Fruit fly (Drosophila melanogaster): ENCODE measurements around the gene Set8.

DNA sequence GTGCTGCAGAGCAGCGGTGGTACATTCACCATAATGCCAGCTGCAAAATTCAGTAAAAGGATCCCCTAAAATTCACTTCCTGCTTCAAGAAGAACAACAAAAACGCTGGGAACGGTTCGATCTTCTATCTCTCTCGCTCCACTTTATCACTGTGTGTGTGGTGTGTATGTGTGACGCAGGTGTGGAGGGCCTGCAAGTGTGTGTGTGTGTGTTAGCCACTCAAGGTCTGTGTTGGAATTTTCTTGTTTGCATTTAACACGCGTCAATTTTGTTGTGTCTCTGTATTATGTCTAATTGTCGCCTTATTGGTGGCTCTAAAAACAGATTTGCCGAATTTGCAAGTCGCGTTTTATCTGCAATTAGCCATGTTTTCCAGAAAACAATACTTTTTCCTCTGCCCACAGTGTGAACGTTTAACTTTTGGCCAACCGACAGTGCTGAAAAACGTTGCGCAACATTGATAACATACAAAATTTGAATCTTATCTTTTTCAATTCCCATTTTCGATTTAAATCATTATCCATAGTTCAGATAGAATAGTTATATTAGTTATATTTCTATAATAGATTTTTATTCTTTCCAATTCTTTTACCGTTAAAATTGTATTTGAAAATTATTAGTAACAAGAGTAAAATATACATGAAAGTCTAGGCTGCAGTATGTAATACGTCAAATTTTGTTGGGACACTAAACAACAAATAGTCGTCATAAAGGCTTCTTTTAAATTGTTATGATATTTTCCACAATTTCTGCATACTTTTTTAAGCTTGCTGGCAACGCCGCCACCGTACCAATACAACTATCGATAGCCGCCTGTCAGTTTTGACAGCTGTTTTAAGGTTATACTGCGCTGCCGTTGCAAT, 10.6 kb downstream of the Set8 start, which contains the start of the genes Afti and ATPsynE:
- TF ChIP-seq Ssrp (tag; optimal IDR thresholded peaks at IDR 0.05) = peak; percentile 63
- TF ChIP-seq CG8924 (tag; optimal IDR thresholded peaks at IDR 0.05) = peak; percentile 63
- TF ChIP-seq psq (GFP tag; optimal IDR thresholded peaks at IDR 0.05) = peak; percentile 20
- peak; percentile 64 for TF ChIP-seq CG2889 (GFP tag; IDR thresholded peaks at IDR 0.05)
- peak; percentile 46 for TF ChIP-seq CG9437 (GFP tag; optimal IDR thresholded peaks at IDR 0.05)
- TF ChIP-seq CG6654 (GFP tag; optimal IDR thresholded peaks at IDR 0.05) = peak; percentile 41

Measured in whole organism, embryonic.